Worm (Caenorhabditis elegans) whole organism, young adult: Measurements from ENCODE around the gene hpl-2.

Experiments
- B0336.3 ChIP-seq: fragments of 200-800 bp; sonication (Bioruptor generic); IDR thresholded peaks from 2 replicates; pipeline ENCODE4 v1.3.6; 2022; ENCODE audit warnings: missing genetic modification characterization, missing compliant biosample characterization
- Y95B8A.8 ChIP-seq: fragments of 200-800 bp; sonication (Bioruptor generic); IDR thresholded peaks from 2 replicates; pipeline ENCODE4 v1.3.6; 2022; ENCODE audit warnings: missing genetic modification reagents, missing genetic modification characterization, missing compliant biosample characterization
- ama-1 ChIP-seq, 3 experiments: fragments of 150-350 bp in 1 of 3; sonication (generic microtip) in 2 of 3; optimal IDR thresholded peaks; 2 replicates each; lab custom pipeline; 2014 to 2018; ENCODE audit warnings: missing biosample characterization in 2 of 3, missing genetic modification characterization in 2 of 3, missing genetic modification reagents in 2 of 3
- dpl-1 ChIP-seq: fragments of 150-350 bp; optimal IDR thresholded peaks from 2 replicates; lab custom pipeline; 2014; ENCODE audit warnings: missing biosample characterization, missing genetic modification reagents, missing genetic modification characterization
- efl-1 ChIP-seq: fragments of 150-350 bp; optimal IDR thresholded peaks from 2 replicates; lab custom pipeline; 2014; ENCODE audit warnings: missing biosample characterization, missing genetic modification reagents, missing genetic modification characterization
- ets-4 ChIP-seq: fragments of 200-800 bp; sonication (Bioruptor generic); optimal IDR thresholded peaks from 2 replicates; lab custom pipeline; 2018; ENCODE audit warnings: mild to moderate bottlenecking, missing genetic modification characterization, missing compliant biosample characterization
- nfyb-1 ChIP-seq: fragments of 200-800 bp; sonication (Bioruptor generic); IDR thresholded peaks from 2 replicates; pipeline ENCODE4 v1.3.6; 2022; ENCODE audit warnings: missing genetic modification reagents, missing genetic modification characterization, missing compliant biosample characterization
- nhr-120 ChIP-seq: fragments of 200-800 bp; sonication (Bioruptor generic); IDR thresholded peaks from 2 replicates; pipeline ENCODE4 v1.3.6; 2022; ENCODE audit warnings: missing genetic modification characterization, missing compliant biosample characterization
- pha-4 ChIP-seq: fragments of 150-350 bp; sonication (generic microtip); optimal IDR thresholded peaks from 2 replicates; lab custom pipeline; 2014; ENCODE audit warnings: missing biosample characterization, missing genetic modification reagents, missing genetic modification characterization
- sea-2 ChIP-seq: fragments of 200-800 bp; sonication (Bioruptor generic); IDR thresholded peaks from 2 replicates; pipeline ENCODE4 v1.3.6; 2022; ENCODE audit warnings: missing genetic modification characterization, missing compliant biosample characterization
- snpc-1.3 ChIP-seq: sonication (generic microtip); optimal IDR thresholded peaks from 2 replicates; lab custom pipeline; 2017; ENCODE audit warnings: missing genetic modification characterization, mild to moderate bottlenecking, missing compliant biosample characterization, antibody characterized with exemption, moderate library complexity, missing genotype, missing genetic modification reagents; ENCODE audit not compliant: insufficient read depth
- unc-62 ChIP-seq: fragments of 150-350 bp; optimal IDR thresholded peaks from 2 replicates; lab custom pipeline; 2014; ENCODE audit warnings: missing biosample characterization, missing genetic modification reagents, missing genetic modification characterization

DNA sequence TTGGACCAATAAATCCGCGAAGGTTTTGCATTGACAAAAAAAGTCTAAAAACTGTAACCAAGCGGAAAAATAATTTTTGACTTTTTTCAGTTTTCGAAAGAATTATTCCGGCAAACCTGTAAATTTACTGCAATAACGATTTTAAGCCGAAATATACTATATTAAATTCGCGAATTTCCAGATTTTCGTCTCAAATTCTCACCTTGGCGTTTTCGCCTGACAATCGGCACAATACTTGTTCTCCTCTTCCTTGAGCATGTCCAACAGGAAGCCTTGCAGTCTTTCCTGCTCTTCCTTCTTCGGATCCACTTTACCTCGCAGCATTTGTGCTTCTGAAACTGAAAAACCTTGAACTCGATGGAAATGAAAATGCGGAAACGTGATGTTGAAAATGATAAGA is 15.9 kb downstream of the hpl-2 start, which contains the start of gene smap-1:
- TF ChIP-seq snpc-1.3 (tag; lab: Kevin White, UChicago) = no peak
- TF ChIP-seq sea-2 (GFP tag; lab: Robert Waterston, UW) = no peak
- no peak for TF ChIP-seq pha-4 (tag; lab: Kevin White, UChicago)
- no peak for TF ChIP-seq nhr-120 (GFP tag; lab: Robert Waterston, UW)
- no peak for TF ChIP-seq B0336.3 (GFP tag; lab: Robert Waterston, UW)
- TF ChIP-seq unc-62 = no peak
- TF ChIP-seq Y95B8A.8 (GFP tag; lab: Robert Waterston, UW) = no peak
- TF ChIP-seq nfyb-1 = no peak
- no peak for TF ChIP-seq efl-1 (GFP tag; lab: Kevin White, UChicago)
- TF ChIP-seq ama-1 (optimal IDR thresholded peaks at IDR 0.05; lab: Kevin White, UChicago) = no peak
- TF ChIP-seq ama-1 (GFP tag; optimal IDR thresholded peaks at IDR 0.05; lab: Kevin White, UChicago) = no peak
- TF ChIP-seq ets-4 (GFP tag; lab: Kevin White, UChicago) = no peak
- no peak for TF ChIP-seq dpl-1 (GFP tag; lab: Kevin White, UChicago)
